Worm (Caenorhabditis elegans): Measurements from ENCODE around the gene C35D10.7.

C35D10.7 gene

ce11 chrIII:4881955-4882354 is 26.0 kb downstream of the C35D10.7 start:
- TF ChIP-seq nhr-80 (tag; optimal IDR thresholded peaks at IDR 0.05) (peak; percentile 32), ekl-4 (GFP tag; IDR thresholded peaks at IDR 0.05) (no peak)

ce11 chrIII:4883429-4883828 is 27.4 kb downstream of the C35D10.7 start, which contains the start of gene clec-5:
Gene clec-5 (minus strand): TSS chrIII:4883606.
- no peak for TF ChIP-seq dox-1 (GFP tag; IDR thresholded peaks at IDR 0.05)
- no peak for TF ChIP-seq T26A5.8 (tag; optimal IDR thresholded peaks at IDR 0.05)
- no peak for TF ChIP-seq tlf-1 (GFP tag; optimal IDR thresholded peaks at IDR 0.05)
- no peak for TF ChIP-seq tbx-9 (tag; optimal IDR thresholded peaks at IDR 0.05; ENCODE audit: borderline replicate concordance)
- no peak for TF ChIP-seq ceh-27 (GFP tag; optimal IDR thresholded peaks at IDR 0.05)
- TF ChIP-seq hmg-20 (GFP tag; IDR thresholded peaks at IDR 0.05) = no peak

DNA sequence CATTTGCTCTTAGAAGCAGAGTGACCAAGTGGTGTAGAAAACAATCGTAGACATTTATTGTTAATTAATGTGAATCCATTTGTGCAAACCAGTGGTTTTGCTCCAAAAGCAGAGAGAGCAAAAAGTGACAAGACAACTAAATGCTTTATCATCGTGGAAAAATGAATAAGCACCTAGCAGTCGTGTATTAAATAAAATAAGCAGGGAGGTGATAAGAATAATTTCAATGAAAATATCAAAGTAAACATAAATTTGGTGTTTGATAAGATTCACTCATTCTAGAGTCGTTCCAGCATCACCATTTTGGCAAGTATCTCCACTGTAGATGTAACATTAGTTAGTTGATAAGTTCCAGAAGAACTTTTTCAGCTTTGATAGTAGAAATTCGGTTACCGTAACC is 31.3 kb downstream of the C35D10.7 start, which contains the start of gene clec-6:
Gene clec-6 (minus strand): TSS at position 154 of the 400 bp plus-strand sequence.
- no peak for TF ChIP-seq ekl-4 (GFP tag; IDR thresholded peaks at IDR 0.05)
- no peak for TF ChIP-seq Y56A3A.18 (GFP tag; IDR thresholded peaks at IDR 0.05)
- TF ChIP-seq lin-54 (GFP tag; optimal IDR thresholded peaks at IDR 0.05) = no peak
- no peak for TF ChIP-seq T26A5.8 (tag; optimal IDR thresholded peaks at IDR 0.05)
- TF ChIP-seq repo-1 (tag; optimal IDR thresholded peaks at IDR 0.05) = no peak
- peak; percentile 41 for TF ChIP-seq nhr-80 (tag; optimal IDR thresholded peaks at IDR 0.05)
- no peak for TF ChIP-seq him-1 (tag; optimal IDR thresholded peaks at IDR 0.05)
- TF ChIP-seq tbx-9 (tag; optimal IDR thresholded peaks at IDR 0.05; ENCODE audit: borderline replicate concordance) = no peak

DNA sequence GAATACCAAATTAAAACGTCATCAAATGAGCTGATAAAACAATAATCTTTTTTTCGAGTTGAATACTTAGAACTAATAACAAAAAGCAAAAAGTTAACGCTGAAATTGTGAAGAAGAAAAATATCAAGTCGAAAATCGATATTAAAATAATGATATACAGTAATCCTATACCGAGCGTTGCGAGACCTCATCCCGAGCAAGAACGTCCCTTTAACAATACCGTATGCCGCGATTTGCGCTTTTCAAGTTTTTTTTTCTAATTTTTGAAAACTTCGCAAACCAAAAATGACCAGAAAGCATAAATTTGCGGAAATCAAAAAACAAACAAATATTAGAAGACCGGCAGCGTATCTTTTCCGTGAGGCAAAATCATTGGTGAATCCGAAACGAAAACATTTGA is 35.0 kb downstream of the C35D10.7 start, which contains the start of gene F26F4.5:
Gene F26F4.5 (minus strand): TSS at position 256 of the 400 bp plus-strand sequence.
- TF ChIP-seq xnd-1 (tag; optimal IDR thresholded peaks at IDR 0.05) (peak; percentile 84), lsl-1 (GFP tag; optimal IDR thresholded peaks at IDR 0.05) (peak; percentile 95), hmg-1.2 (GFP tag; IDR thresholded peaks at IDR 0.05) (0 out of 2 replicates have a peak, but pooled peaks have one; percentile 14), nhr-80 (tag; optimal IDR thresholded peaks at IDR 0.05) (no peak), dox-1 (GFP tag; IDR thresholded peaks at IDR 0.05) (0 out of 2 replicates have a peak, but pooled peaks have one; percentile 8), madf-6 (GFP tag; IDR thresholded peaks at IDR 0.05) (peak; percentile 90), ceh-91 (GFP tag; IDR thresholded peaks at IDR 0.05) (peak; percentile 66; the same call in 1 of the 2 replicates), dpl-1 (GFP tag; optimal IDR thresholded peaks at IDR 0.05) (no peak), atf-7 (tag; optimal IDR thresholded peaks at IDR 0.05) (no peak), F33H1.4 (GFP tag; IDR thresholded peaks at IDR 0.05) (peak; percentile 90), lin-54 (GFP tag; optimal IDR thresholded peaks at IDR 0.05) (peak; percentile 12), lin-26 (GFP tag; IDR thresholded peaks at IDR 0.05) (no peak), ztf-18 (tag; optimal IDR thresholded peaks at IDR 0.05) (peak; percentile 21), madf-8 (GFP tag; conservative IDR thresholded peaks at IDR 0.05) (peak; percentile 72), mcd-1 (GFP tag; IDR thresholded peaks at IDR 0.05) (peak; percentile 26; the same call in 1 of the 2 replicates), hlh-12 (tag; optimal IDR thresholded peaks at IDR 0.05) (no peak)

ce11 chrIII:4893540-4893939 is 37.5 kb downstream of the C35D10.7 start, which contains the start of gene F26F4.6:
Gene F26F4.6 (minus strand): TSS chrIII:4893640.
- TF ChIP-seq madf-8 (GFP tag; conservative IDR thresholded peaks at IDR 0.05) = no peak
- no peak for TF ChIP-seq Y53F4B.3 (GFP tag; IDR thresholded peaks at IDR 0.05)
- no peak for TF ChIP-seq lin-26 (GFP tag; IDR thresholded peaks at IDR 0.05)
- no peak for TF ChIP-seq madf-10 (tag; optimal IDR thresholded peaks at IDR 0.05)
- no peak for TF ChIP-seq Y53G8AR.9 (GFP tag; conservative IDR thresholded peaks at IDR 0.05)
- TF ChIP-seq F57A8.1 (GFP tag; optimal IDR thresholded peaks at IDR 0.05) = no peak
- no peak for TF ChIP-seq rcor-1 (GFP tag; IDR thresholded peaks at IDR 0.05)
- TF ChIP-seq tbp1 (GFP tag; optimal IDR thresholded peaks at IDR 0.05) = no peak
- TF ChIP-seq snpc-4 (GFP tag; optimal IDR thresholded peaks at IDR 0.05) = no peak
- no peak for TF ChIP-seq snpc-4 (tag; optimal IDR thresholded peaks at IDR 0.05)
- no peak for TF ChIP-seq nhr-120 (GFP tag; IDR thresholded peaks at IDR 0.05)

Measured in whole organism, young adult.